Fruit fly (Drosophila melanogaster): ENCODE measurements around the gene CG17260.

CG17260 gene

dm6 chr2L:3078741-3079140 is 41.7 kb downstream of the CG17260 start:
- TF ChIP-seq al (GFP tag; IDR thresholded peaks at IDR 0.05) (no peak), twi (tag; optimal IDR thresholded peaks at IDR 0.05) (peak; percentile 25), sc (optimal IDR thresholded peaks at IDR 0.05) (no peak), sc (GFP tag; optimal IDR thresholded peaks at IDR 0.05) (no peak), CG7271 (tag; optimal IDR thresholded peaks at IDR 0.05) (peak; percentile 68), zen (tag; optimal IDR thresholded peaks at IDR 0.05) (peak; percentile 27), CG15479 (GFP tag; optimal IDR thresholded peaks at IDR 0.05) (peak; percentile 54), prd (optimal IDR thresholded peaks at IDR 0.05) (no peak), prd (GFP tag; IDR thresholded peaks at IDR 0.05) (peak; percentile 15; the same call in 1 of the 3 replicates), tll (GFP tag; optimal IDR thresholded peaks at IDR 0.05) (peak in 1 of 2 experiments; percentile 96), Spps (tag; optimal IDR thresholded peaks at IDR 0.05) (no peak), fd102C (GFP tag; optimal IDR thresholded peaks at IDR 0.05) (peak; percentile 24)

- TF ChIP-seq dan (GFP tag; IDR thresholded peaks at IDR 0.05) (no peak), tll (GFP tag; optimal IDR thresholded peaks at IDR 0.05) (peak in 1 of 2 experiments; percentile 48), HLH3B (GFP tag; IDR thresholded peaks at IDR 0.05) (no peak), cad (GFP tag; optimal IDR thresholded peaks at IDR 0.05) (peak; percentile 98), sens (GFP tag) (peak; percentile 3), zen (tag; optimal IDR thresholded peaks at IDR 0.05) (peak; percentile 62)
These were observed 45.9 kb downstream of the CG17260 start for dm6 chr2L:3082895-3083294.

- TF ChIP-seq Sry-δ (GFP tag; optimal IDR thresholded peaks at IDR 0.05), result no peak
- 0 out of 2 replicates have a peak, but pooled peaks have one; percentile 22 for TF ChIP-seq CG3847 (GFP tag; IDR thresholded peaks at IDR 0.05)
- 0 out of 2 replicates have a peak, but pooled peaks have one; percentile 12 for TF ChIP-seq Ptx1 (GFP tag; IDR thresholded peaks at IDR 0.05)
- TF ChIP-seq twi (tag; optimal IDR thresholded peaks at IDR 0.05), result peak; percentile 81
- peak; percentile 18; the same call in 1 of the 2 replicates for TF ChIP-seq CG32772 (GFP tag; IDR thresholded peaks at IDR 0.05)
- no peak for TF ChIP-seq PHDP (tag; optimal IDR thresholded peaks at IDR 0.05)
- peak; percentile 83 for TF ChIP-seq zen (tag; optimal IDR thresholded peaks at IDR 0.05)
- TF ChIP-seq sisA (GFP tag; IDR thresholded peaks at IDR 0.05), result 0 out of 2 replicates have a peak, but pooled peaks have one; percentile 17
- TF ChIP-seq bowl (GFP tag; IDR thresholded peaks at IDR 0.05), result no peak
- TF ChIP-seq lov (optimal IDR thresholded peaks at IDR 0.05), result no peak
- no peak for TF ChIP-seq lov (GFP tag; IDR thresholded peaks at IDR 0.05)
- TF ChIP-seq CG4707 (GFP tag; optimal IDR thresholded peaks at IDR 0.05), result peak; percentile 40
- TF ChIP-seq cad (GFP tag; optimal IDR thresholded peaks at IDR 0.05), result peak; percentile 26
- TF ChIP-seq Hr51 (GFP tag; optimal IDR thresholded peaks at IDR 0.05), result peak in 1 of 2 experiments; percentile 4
- no peak for TF ChIP-seq nom (GFP tag; optimal IDR thresholded peaks at IDR 0.05)
- 0 out of 2 replicates have a peak, but pooled peaks have one; percentile 10 for TF ChIP-seq lmd (GFP tag; IDR thresholded peaks at IDR 0.05)
- TF ChIP-seq E2f2 (GFP tag; IDR thresholded peaks at IDR 0.05), result 0 out of 2 replicates have a peak, but pooled peaks have one; percentile 17
- no peak for TF ChIP-seq ato (GFP tag; IDR thresholded peaks at IDR 0.05; ENCODE audit: partially characterized antibody)
- peak; percentile 21 for TF ChIP-seq Med (GFP tag)
- TF ChIP-seq prd (optimal IDR thresholded peaks at IDR 0.05), result no peak
- TF ChIP-seq prd (GFP tag; IDR thresholded peaks at IDR 0.05), result 0 out of 3 replicates have a peak, but pooled peaks have one; percentile 9
- TF ChIP-seq dati (GFP tag; IDR thresholded peaks at IDR 0.05), result no peak
- TF ChIP-seq pan (optimal IDR thresholded peaks at IDR 0.05), result no peak
- TF ChIP-seq pan (GFP tag; optimal IDR thresholded peaks at IDR 0.05 in 1 of 2, IDR thresholded peaks at IDR 0.05 in 1 of 2), result peak in 1 of 2 experiments; percentile 29
- TF ChIP-seq Deaf1 (tag; optimal IDR thresholded peaks at IDR 0.05), result peak; percentile 62
These were observed 46.5 kb downstream of the CG17260 start for dm6 chr2L:3083510-3083909.

All from whole organism, embryonic.